Worm (Caenorhabditis elegans) whole organism, L2 larva: Measurements from ENCODE around the gene C18H7.4.

ENCODE experiments used
- egl-27 ChIP-seq: sonication (generic microtip); optimal IDR thresholded peaks from 3 replicates; lab custom pipeline; 2017; ENCODE audit warnings: missing biosample characterization, missing genetic modification reagents, missing genetic modification characterization
- elt-3 ChIP-seq: sonication (generic microtip); optimal IDR thresholded peaks from 2 replicates; lab custom pipeline; 2017; ENCODE audit warnings: missing biosample characterization, missing genetic modification characterization
- nhr-11 ChIP-seq: fragments of 150-350 bp; optimal IDR thresholded peaks from 2 replicates; lab custom pipeline; 2014; ENCODE audit warnings: missing biosample characterization, missing genetic modification characterization
- nhr-129 ChIP-seq: fragments of 150-350 bp; optimal IDR thresholded peaks from 2 replicates; lab custom pipeline; 2014; ENCODE audit warnings: missing biosample characterization, missing genetic modification characterization
- unc-55 ChIP-seq: fragments of 150-350 bp; sonication (generic microtip); optimal IDR thresholded peaks from 3 replicates; lab custom pipeline; 2014; ENCODE audit warnings: missing biosample characterization, missing genetic modification reagents, missing genetic modification characterization
- ztf-11 ChIP-seq: sonication (generic microtip); optimal IDR thresholded peaks from 2 replicates; lab custom pipeline; 2017; ENCODE audit warnings: missing biosample characterization, missing genetic modification characterization
- ztf-4 ChIP-seq: fragments of 150-350 bp; optimal IDR thresholded peaks from 2 replicates; lab custom pipeline; 2014; ENCODE audit warnings: missing biosample characterization, missing genetic modification characterization

ce11 chrIV:545852-546251 is 47.3 kb upstream of the C18H7.4 start:
- TF ChIP-seq unc-55 (GFP tag; lab: Kevin White, UChicago) (no peak), nhr-129 (tag; lab: Kevin White, UChicago) (no peak), nhr-11 (tag; lab: Kevin White, UChicago) (no peak), ztf-4 (no peak), ztf-11 (tag; lab: Kevin White, UChicago) (no peak), elt-3 (tag; lab: Kevin White, UChicago) (no peak), egl-27 (no peak)
